Fruit fly (Drosophila melanogaster) whole organism, larva: ENCODE results near the gene CG3505.
A peak's percentile ranks its signal among the peaks of the same experiment; 100 is the strongest.

Experiments used
- noc ChIP-seq: fragments of 200-800 bp; sonication (Bioruptor generic); optimal IDR thresholded peaks from 3 replicates; lab custom pipeline; 2019; ENCODE audit warnings: missing biosample characterization, mild to moderate bottlenecking, missing genetic modification characterization, moderate library complexity

CG3505 gene

DNA sequence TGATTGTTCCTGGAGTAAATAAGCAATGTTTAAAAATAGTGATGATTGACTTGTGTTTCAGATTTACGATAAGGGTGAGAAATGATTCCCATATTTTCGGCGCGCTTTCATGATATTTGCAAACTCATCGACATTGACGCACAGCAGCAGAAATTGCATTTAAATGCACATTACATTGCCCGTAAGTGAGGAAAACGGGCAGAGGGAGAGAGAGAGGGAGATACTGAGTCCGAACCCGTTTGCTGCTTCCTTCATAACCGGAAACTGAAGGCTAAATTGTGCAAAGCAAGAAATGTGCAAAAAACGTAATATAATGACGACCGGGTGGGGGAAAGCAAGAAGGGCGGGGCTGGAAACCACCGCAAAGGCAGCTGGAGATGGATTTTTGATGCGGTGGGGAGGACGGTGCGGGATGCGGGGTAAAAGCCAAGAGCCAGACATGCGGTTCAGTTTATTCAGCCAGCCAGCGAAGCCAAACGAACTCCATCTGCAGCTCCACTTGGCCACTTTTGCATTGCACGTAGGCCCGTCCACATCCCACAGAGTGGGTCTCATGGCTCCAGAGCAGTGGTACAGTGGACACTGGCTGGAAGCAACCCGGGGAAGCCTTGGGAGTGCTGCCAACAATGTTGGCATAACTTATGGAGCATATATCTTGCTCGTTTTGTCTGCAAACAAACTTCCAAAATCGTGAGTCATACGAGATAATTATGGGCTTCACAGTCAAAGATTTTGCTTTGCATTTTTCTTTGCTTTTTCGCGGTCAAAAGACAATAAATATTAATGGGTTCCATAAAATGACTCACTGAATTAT is 4.0 kb upstream of the CG3505 start:
- no peak for TF ChIP-seq noc (tag; lab: Kevin White, UChicago)

DNA sequence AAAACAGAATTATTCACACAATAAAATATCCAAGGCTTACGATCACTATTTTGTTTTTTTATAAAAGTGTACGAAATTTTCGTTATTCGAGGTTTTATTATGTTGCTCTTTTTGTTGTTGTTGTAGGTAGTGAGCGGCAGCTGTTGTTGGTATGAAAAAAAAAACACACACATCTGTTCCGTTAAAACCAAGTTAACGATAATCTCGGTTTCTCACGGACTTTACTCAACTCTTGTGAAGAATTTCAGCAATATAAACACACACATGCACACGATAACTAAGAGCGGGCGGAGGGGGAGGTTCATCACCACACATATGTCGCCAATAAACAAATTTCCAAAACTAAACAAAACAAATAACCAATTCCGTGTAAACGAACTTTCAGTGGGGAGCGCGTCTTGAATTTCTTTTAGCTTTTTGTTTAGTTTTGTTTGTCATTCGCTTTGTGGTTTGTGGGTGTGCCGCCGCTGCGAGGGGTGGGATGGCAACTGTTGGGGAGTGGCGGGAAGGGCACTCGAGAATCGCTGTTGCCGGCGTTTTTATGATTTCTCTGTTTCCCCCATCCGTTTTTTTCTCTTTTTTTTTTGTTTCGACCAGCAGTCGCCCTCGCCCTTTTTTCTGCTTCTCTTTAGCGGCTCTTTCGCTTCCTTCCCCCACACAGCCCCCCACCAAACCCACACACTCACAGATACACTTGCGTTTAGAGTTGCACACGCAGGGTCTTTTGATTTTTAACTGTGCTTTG is 2.8 kb upstream of the CG3505 start:
- no peak for TF ChIP-seq noc (tag; lab: Kevin White, UChicago)

DNA sequence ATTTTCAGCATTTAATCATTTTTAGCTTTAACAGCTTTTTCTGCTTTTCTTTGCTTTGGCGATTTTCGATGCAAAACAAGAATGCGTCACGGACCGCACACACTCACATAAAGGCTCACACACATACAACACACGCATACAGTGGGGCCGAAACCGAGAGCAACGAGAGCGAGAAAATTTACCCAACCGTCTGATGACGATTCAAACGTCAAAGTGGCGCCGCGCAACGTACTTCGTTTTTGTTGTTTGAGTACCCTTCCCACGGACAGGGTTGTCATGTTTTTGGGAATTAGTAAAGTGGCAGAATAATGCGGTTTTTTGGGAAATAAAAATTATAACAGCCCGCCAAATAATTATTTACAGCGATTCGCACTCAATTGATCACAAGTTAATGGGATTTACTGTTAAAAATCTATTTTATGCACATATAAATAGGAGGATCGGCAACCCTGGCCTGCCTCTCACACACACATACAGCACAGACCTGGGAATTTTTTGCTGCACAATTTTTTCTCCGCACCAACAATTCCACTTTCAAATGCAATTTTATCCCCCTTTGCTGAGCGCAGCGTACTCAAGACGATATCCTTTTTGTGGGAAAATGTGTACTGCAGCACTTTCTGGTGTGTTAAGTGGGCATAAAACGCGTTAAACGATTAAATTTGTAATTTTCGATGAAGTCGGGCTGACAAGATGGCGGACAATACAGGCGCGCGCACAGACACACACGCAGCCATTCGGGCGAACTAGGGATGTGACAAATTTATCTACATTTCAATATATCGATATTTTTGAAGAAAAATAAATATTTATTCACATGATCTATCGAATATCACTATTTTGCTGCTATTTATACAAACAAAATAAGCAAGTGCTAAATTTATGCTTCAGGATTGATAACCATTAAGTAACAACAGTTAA is 2.0 kb upstream of the CG3505 start:
- peak; percentile 96 for TF ChIP-seq noc (tag; lab: Kevin White, UChicago)

DNA sequence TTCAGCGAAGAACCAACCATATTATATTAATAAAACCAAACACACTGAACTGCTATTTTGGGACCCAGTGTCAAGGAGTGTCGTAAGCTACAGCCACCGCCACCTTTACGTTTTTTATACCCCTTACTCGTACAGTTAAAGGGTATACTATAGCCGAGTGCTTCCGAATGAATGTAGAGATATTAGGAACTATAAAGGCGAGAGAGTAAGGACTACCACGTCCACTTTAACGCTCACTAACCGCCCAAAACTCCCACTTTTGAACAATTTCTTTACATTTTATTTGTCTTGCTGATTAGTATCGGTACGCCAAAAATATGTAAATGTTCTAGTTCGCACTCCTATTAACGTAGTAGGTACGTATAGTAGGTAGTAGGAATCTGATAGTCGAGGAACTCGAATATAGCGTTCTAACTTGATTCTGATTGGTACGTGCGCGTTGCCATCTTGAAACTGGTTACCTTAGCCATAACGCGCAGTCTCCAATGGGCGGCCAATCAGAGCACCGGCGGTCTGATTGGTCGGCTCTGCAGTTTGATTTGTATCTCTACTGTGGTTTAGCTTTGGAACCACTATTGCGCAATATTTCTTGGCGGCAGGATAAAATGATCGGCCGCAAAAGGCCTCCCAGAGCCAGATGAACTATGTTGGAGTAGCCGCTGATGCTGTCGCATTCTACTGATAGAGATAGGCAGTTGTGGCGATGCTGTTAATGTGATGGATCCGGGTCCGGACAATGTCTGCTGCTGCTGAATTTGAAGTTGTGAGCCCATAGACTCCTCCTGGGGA is 1.1 kb upstream of the CG3505 start:
- TF ChIP-seq noc (tag; lab: Kevin White, UChicago): no peak

DNA sequence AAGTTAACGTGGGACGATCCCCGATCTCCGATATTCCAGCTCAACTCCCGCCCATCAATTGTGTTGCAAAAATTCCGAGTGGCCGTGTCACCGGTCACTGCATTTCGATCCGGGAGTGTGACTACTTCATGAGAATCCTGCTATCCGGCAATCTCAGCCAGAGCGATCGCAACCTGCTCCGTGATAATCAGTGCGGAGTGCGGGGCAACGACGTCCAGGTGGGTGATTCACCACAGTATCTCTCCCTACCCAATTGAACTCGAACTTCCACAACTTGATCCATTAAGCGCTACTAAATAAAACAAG is 311 bp downstream of the CG3505 start:
- no peak for TF ChIP-seq noc (tag; lab: Kevin White, UChicago)

DNA sequence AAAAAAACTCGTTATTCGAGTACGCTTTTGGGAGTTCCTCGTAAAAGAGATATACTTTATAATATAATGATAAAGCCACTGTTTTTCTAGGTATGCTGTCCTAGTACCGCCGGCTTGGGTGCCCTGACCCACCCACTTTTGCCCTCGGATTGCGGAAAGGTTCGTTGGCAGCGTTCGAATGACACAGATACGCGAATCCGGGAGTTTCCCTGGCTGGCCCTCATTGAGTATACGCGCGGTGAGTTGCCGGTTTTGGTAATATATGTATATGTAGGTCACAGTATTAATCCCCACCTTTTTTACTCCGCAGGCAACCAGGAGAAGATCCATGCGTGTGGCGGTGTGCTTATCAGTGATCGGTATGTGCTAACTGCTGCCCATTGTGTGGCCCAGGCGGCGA is 923 bp downstream of the CG3505 start:
- no peak for TF ChIP-seq noc (tag; lab: Kevin White, UChicago)

DNA sequence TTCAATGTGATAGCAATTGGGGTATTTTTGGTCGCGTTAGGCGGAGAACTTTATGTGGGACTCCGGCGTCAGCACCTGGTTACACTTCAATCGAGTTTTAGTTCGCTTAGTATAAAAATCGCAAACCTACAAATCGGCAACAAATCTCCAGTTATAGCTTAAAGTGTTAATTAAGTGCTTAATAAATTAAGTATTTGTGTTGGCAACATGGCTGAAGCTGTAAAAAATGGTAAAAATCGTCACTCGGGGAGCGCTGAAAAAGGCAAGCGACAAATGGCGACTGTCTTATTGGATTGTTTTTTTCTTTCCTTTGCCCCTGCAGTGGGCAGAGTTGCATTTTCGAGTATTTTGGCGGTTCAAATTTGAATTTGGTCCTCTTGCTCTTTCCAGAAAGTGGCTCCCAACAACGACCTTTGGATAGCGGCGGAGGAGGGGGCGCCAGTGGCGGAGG is 2.1 kb downstream of the CG3505 start, which contains the start of gene Hexim:
TSS of gene Hexim (plus strand) at position 85 of the 451 bp plus-strand sequence.
- no peak for TF ChIP-seq noc (tag; lab: Kevin White, UChicago)

DNA sequence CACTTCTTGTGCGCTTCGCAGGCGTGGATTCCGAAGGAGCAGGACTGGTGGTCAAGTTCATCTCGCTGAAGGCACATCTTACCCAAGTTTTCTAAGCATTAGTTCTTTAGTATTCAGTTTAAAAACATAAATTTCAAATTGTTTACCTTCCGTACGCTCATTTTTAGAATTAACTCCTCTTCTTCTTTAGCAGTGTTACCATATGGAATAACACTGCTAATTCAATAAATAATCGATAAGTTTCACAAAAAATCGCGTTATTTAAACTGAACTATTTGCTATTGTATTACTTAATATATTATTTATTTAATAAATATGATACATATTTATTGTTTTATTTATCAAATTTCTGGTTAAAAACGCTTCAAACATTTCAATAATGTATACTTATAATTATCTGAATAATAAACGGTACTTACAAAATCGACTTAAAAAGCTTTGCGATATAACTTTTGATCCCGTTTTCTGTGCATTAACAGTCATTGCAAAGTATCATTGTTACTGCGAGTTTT is 5.8 kb downstream of the CG3505 start, which contains the start of the genes Rad17 and BigH1:
TSS of gene Rad17 (minus strand) at position 209 of the 512 bp plus-strand sequence.
TSS of gene BigH1 (plus strand) at position 462 of the 512 bp plus-strand sequence.
- no peak for TF ChIP-seq noc (tag; lab: Kevin White, UChicago)

DNA sequence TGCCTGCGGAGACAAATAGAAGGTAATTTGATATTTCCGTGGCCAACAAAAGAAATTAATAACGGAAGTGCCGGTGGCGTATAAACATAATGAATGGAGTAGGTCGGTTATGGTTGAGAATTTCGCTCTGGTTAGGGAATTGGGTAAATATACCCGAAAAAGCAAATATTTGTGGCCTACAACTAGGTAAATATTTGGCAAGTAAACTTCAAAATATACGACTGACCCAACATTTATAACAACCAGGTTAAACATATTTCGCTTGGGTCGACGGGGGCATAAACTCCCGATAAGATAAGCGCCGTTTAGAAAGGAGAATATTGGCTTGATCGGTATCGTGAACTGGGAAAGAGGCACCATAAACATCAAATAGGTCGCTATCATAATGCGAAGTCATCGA is 13.6 kb downstream of the CG3505 start:
- TF ChIP-seq noc (tag; lab: Kevin White, UChicago): no peak

DNA sequence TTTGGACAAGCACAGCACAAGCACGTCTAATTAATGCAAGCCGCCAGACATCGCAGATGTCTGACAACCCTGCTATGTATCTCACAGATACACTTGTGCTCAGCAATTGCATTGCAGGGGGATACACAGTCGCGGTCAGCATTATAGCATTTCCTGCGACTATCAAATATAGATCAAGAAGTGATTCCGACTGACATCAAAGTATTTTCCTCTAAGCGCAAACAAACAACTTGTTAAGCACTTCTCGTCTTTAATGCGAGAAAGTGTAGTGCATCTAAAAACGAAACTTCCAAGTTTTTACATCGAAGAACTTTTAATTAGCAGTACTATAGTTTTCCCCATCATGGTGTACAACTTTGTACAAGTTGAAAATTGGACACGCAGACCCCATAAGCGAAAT is 15.7 kb downstream of the CG3505 start:
- TF ChIP-seq noc (tag; lab: Kevin White, UChicago): no peak

DNA sequence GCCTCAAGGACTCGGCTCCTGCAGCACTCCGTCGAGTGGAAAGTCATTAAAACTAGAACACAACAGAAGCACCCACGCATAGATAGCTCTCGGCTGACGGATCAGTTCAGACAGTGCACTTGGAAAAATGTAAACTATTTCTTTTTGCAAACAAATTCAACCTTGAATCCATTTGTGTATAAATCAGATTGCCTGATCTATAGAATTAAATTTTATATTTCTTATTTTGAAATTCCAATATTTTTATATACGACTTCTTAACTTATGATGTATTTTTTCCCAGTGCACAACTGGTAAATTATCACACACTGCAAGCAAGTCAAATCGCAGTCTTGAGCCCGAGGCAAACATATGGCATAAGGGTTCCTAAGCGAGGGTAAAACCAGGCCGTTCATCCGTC is 17.5 kb downstream of the CG3505 start:
- no peak for TF ChIP-seq noc (tag; lab: Kevin White, UChicago)

DNA sequence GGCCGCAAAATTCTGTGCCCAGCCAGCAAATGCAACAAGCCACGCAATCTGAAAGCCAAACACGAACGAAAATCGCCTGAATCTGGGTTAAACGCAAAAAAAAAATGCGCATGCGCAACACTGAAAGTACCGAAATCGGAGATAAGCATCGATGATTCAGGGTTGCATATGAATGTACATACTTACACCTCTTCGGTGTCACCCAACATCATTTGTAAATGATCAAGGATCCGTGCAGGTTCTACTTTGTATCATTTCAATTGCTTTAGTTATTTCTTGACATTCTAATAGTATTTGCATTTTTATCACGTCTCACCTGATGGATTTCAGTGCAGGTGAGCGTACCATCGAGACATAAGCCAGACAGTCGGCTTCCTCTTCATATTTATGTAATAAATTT is 19.8 kb downstream of the CG3505 start:
- no peak for TF ChIP-seq noc (tag; lab: Kevin White, UChicago)

DNA sequence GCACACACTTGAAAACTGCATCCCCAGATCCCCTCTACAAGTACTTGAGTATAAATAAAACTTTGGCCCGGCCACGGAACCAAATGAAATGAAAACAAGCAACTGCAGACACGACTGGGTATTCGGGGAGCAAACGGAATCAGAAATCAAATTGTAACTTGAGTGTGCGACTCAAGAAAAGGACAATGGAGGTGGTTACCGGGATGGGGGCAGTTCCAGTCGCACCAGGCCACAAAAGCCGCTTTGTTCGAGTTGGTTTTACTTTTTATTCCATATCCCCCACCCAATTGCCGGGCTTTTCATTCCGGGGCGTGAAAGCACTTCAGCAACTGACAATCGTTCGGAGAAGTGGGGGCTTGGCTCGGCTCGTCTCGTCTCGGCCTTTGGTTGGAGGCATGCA is 20.6 kb downstream of the CG3505 start:
- no peak for TF ChIP-seq noc (tag; lab: Kevin White, UChicago)

DNA sequence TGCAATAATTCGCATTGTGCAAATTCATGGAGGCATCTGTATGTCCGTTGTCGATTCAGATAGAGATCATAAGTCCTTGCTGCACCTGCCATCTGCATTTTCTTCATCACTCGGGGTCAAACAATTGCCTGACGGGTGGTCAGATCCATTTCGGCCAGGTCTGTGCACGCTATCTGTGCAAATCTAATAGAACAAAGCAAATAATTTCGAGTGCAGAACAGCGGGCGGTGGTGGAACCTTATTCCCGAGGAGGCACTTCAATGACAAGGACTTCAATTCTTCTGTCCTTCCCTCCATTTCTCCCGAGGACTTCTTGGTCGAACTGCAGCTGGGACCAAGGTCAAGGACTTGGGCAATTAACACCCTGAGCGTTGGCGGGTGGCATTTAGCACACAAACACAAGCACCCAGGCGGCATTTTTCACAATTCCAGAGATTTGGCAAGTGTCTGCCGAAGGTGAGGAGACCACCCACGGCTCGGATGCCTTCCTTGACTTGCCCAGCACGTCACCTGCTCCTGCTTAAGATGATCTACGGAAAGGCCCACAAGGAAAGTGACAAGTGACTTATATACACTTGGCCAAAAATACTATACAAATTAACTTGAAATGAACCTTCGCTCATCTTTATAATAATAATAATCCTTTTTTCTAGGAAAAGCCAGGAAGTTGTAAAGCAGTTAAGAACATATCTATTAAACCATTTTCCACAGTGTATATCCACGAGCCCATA is 22.3 kb downstream of the CG3505 start:
- no peak for TF ChIP-seq noc (tag; lab: Kevin White, UChicago)
